Worm (Caenorhabditis elegans) whole organism, young adult: ENCODE measurements around the gene C45H4.21.
A peak's percentile ranks its signal among the peaks of the same experiment; 100 is the strongest.

Experiments used
- B0336.3 ChIP-seq: fragments of 200-800 bp; sonication (Bioruptor generic); IDR thresholded peaks from 2 replicates; pipeline ENCODE4 v1.3.6; 2022; ENCODE audit warnings: missing genetic modification characterization, missing compliant biosample characterization
- D2030.7 ChIP-seq: fragments of 200-800 bp; sonication (Bioruptor generic); IDR thresholded peaks from 2 replicates; pipeline ENCODE4 v1.3.6; 2022; ENCODE audit warnings: missing genetic modification reagents, missing genetic modification characterization, missing compliant biosample characterization
- F10E7.11 ChIP-seq: sonication (generic microtip); optimal IDR thresholded peaks from 2 replicates; lab custom pipeline; 2017; ENCODE audit warnings: mild to moderate bottlenecking, missing genetic modification characterization, moderate library complexity, missing compliant biosample characterization
- F52B5.7 ChIP-seq: sonication (generic microtip); optimal IDR thresholded peaks from 2 replicates; lab custom pipeline; 2016; ENCODE audit warnings: mild to moderate bottlenecking, missing genetic modification characterization, missing compliant biosample characterization
- F57C9.4 ChIP-seq: sonication (generic microtip); optimal IDR thresholded peaks from 2 replicates; lab custom pipeline; 2017; ENCODE audit warnings: mild to moderate bottlenecking, missing genetic modification characterization, missing compliant biosample characterization
- T07F8.4 ChIP-seq: sonication (generic microtip); optimal IDR thresholded peaks from 2 replicates; lab custom pipeline; 2016; ENCODE audit warnings: mild to moderate bottlenecking, missing genetic modification characterization, moderate library complexity, missing compliant biosample characterization
- atf-7 ChIP-seq: sonication (generic microtip); optimal IDR thresholded peaks from 2 replicates; lab custom pipeline; 2017; ENCODE audit warnings: mild to moderate bottlenecking, missing genetic modification characterization, missing compliant biosample characterization
- cebp-2 ChIP-seq: fragments of 200-800 bp; sonication (Bioruptor generic); IDR thresholded peaks from 2 replicates; pipeline ENCODE4 v1.3.6; 2022; ENCODE audit warnings: missing genetic modification characterization, missing compliant biosample characterization
- ceh-27 ChIP-seq: fragments of 200-800 bp; sonication (Bioruptor generic); optimal IDR thresholded peaks from 2 replicates; lab custom pipeline; 2018; ENCODE audit warnings: mild to moderate bottlenecking, missing genetic modification characterization, moderate library complexity, missing compliant biosample characterization
- ceh-79 ChIP-seq: sonication (generic microtip); optimal IDR thresholded peaks from 2 replicates; lab custom pipeline; 2017; ENCODE audit warnings: mild to moderate bottlenecking, missing genetic modification characterization, missing compliant biosample characterization
- ceh-91 ChIP-seq: fragments of 200-800 bp; sonication (Bioruptor generic); IDR thresholded peaks from 2 replicates; pipeline ENCODE4 v1.3.6; 2022; ENCODE audit warnings: missing genetic modification reagents, missing genetic modification characterization, missing compliant biosample characterization
- efl-1 ChIP-seq: fragments of 150-350 bp; optimal IDR thresholded peaks from 2 replicates; lab custom pipeline; 2014; ENCODE audit warnings: missing biosample characterization, missing genetic modification reagents, missing genetic modification characterization
- egl-44 ChIP-seq: fragments of 200-800 bp; sonication (Bioruptor generic); IDR thresholded peaks from 2 replicates; pipeline ENCODE4 v1.3.6; 2022; ENCODE audit warnings: missing genetic modification reagents, missing genetic modification characterization, missing compliant biosample characterization
- ekl-4 ChIP-seq: fragments of 200-800 bp; sonication (Bioruptor generic); IDR thresholded peaks from 2 replicates; pipeline ENCODE4 v1.3.6; 2022; ENCODE audit warnings: missing genetic modification reagents, missing genetic modification characterization, missing compliant biosample characterization
- ets-4 ChIP-seq: fragments of 200-800 bp; sonication (Bioruptor generic); optimal IDR thresholded peaks from 2 replicates; lab custom pipeline; 2018; ENCODE audit warnings: mild to moderate bottlenecking, missing genetic modification characterization, missing compliant biosample characterization
- him-1 ChIP-seq: sonication (generic microtip); optimal IDR thresholded peaks from 2 replicates; lab custom pipeline; 2016; ENCODE audit warnings: missing genotype, missing genetic modification reagents, missing genetic modification characterization, missing compliant biosample characterization
- hmg-1.2 ChIP-seq: fragments of 200-800 bp; sonication (Bioruptor generic); IDR thresholded peaks from 2 replicates; pipeline ENCODE4 v1.3.6; 2022; ENCODE audit warnings: missing genetic modification reagents, missing genetic modification characterization, missing compliant biosample characterization
- hmg-20 ChIP-seq: fragments of 200-800 bp; sonication (Bioruptor generic); IDR thresholded peaks from 2 replicates; pipeline ENCODE4 v1.3.6; 2022; ENCODE audit warnings: missing genetic modification reagents, missing genetic modification characterization, missing compliant biosample characterization
- hrde-1 ChIP-seq: sonication (generic microtip); optimal IDR thresholded peaks from 2 replicates; lab custom pipeline; 2016; ENCODE audit warnings: missing genetic modification characterization, mild to moderate bottlenecking, missing compliant biosample characterization, moderate library complexity, missing genotype, missing genetic modification reagents, borderline replicate concordance
- hsf-1 ChIP-seq: fragments of 200-800 bp; sonication (Bioruptor generic); IDR thresholded peaks from 2 replicates; pipeline ENCODE4 v1.3.6; 2022; ENCODE audit warnings: missing genetic modification reagents, missing genetic modification characterization, missing compliant biosample characterization
- let-526 ChIP-seq: fragments of 200-800 bp; sonication (Bioruptor generic); IDR thresholded peaks from 2 replicates; pipeline ENCODE4 v1.3.6; 2022; ENCODE audit warnings: missing genetic modification reagents, missing genetic modification characterization, missing compliant biosample characterization
- lin-54 ChIP-seq: fragments of 200-800 bp; sonication (Bioruptor generic); optimal IDR thresholded peaks from 2 replicates; lab custom pipeline; 2018; ENCODE audit warnings: mild to moderate bottlenecking, missing genetic modification characterization, missing compliant biosample characterization
- madf-8 ChIP-seq: fragments of 200-800 bp; sonication (Bioruptor generic); conservative IDR thresholded peaks from 2 replicates; pipeline ENCODE4 v1.3.6; 2022; ENCODE audit warnings: missing genetic modification reagents, missing genetic modification characterization, missing compliant biosample characterization
- mcd-1 ChIP-seq: fragments of 200-800 bp; sonication (Bioruptor generic); IDR thresholded peaks from 2 replicates; pipeline ENCODE4 v1.3.6; 2022; ENCODE audit warnings: missing genetic modification reagents, missing genetic modification characterization, missing compliant biosample characterization
- mxl-1 ChIP-seq: sonication (generic microtip); optimal IDR thresholded peaks from 2 replicates; lab custom pipeline; 2016; ENCODE audit warnings: missing genetic modification characterization, missing compliant biosample characterization
- nhr-80 ChIP-seq: sonication (generic microtip); optimal IDR thresholded peaks from 2 replicates; lab custom pipeline; 2016; ENCODE audit warnings: missing genetic modification characterization, missing compliant biosample characterization
- rec-8 ChIP-seq, 2 experiments: sonication (generic microtip); optimal IDR thresholded peaks; 2 replicates each; lab custom pipeline; 2016; ENCODE audit warnings: mild to moderate bottlenecking in 2 of 2, missing genetic modification characterization in 2 of 2, missing genetic modification reagents in 2 of 2, missing genotype in 2 of 2, missing biosample characterization in 1 of 2, missing compliant biosample characterization in 1 of 2, moderate library complexity in 1 of 2
- snpc-1.1 ChIP-seq: sonication (generic microtip); optimal IDR thresholded peaks from 2 replicates; lab custom pipeline; 2017; ENCODE audit warnings: missing genetic modification characterization, mild to moderate bottlenecking, missing compliant biosample characterization, antibody characterized with exemption, moderate library complexity, missing genotype, missing genetic modification reagents; ENCODE audit not compliant: insufficient read depth
- somi-1 ChIP-seq: fragments of 200-800 bp; sonication (Bioruptor generic); optimal IDR thresholded peaks from 2 replicates; lab custom pipeline; 2018; ENCODE audit warnings: mild to moderate bottlenecking, missing genetic modification characterization, missing compliant biosample characterization
- sptf-2 ChIP-seq: fragments of 200-800 bp; sonication (Bioruptor generic); optimal IDR thresholded peaks from 2 replicates; lab custom pipeline; 2018; ENCODE audit warnings: mild to moderate bottlenecking, missing genetic modification characterization, missing compliant biosample characterization
- tbp1 ChIP-seq: fragments of 200-800 bp; sonication (Bioruptor generic); optimal IDR thresholded peaks from 2 replicates; lab custom pipeline; 2018; ENCODE audit warnings: mild to moderate bottlenecking, missing genetic modification characterization, missing compliant biosample characterization
- unc-62 ChIP-seq: fragments of 150-350 bp; optimal IDR thresholded peaks from 2 replicates; lab custom pipeline; 2014; ENCODE audit warnings: missing biosample characterization, missing genetic modification reagents, missing genetic modification characterization
- zfh-2 ChIP-seq: fragments of 200-800 bp; sonication (Bioruptor generic); conservative IDR thresholded peaks from 2 replicates; pipeline ENCODE4 v1.3.6; 2022; ENCODE audit warnings: missing genetic modification reagents, missing genetic modification characterization, missing compliant biosample characterization

Gene C45H4.21

DNA sequence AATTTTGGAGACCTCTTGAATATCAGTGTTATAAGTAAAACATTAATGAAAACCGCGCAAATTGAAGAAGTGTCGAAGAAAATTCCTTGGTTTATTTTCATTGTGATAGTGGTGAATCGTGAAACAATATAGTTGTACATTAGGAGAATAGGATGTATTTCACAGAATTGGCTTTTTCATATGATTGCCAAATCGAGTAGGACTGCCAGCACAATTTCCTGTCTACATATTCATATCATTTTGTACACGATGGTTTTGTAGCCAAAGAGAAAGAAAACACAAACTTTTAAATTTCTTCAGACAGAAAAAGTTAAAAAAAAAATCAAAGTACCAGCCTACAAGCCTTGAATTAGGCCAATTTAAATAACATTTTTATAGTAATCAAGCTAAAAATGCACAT, 14.4 kb upstream of the C45H4.21 start, which contains the start of gene str-255:
str-255 (minus strand) TSS at position 101 of the 400 bp plus-strand sequence.
- no peak for TF ChIP-seq ets-4
- no peak for TF ChIP-seq ceh-27 (GFP tag; lab: Kevin White, UChicago)
- TF ChIP-seq hmg-1.2 (GFP tag; lab: Robert Waterston, UW) = no peak
- no peak for TF ChIP-seq ceh-91
- TF ChIP-seq somi-1 (GFP tag; lab: Kevin White, UChicago) = no peak
- no peak for TF ChIP-seq tbp1 (GFP tag; lab: Kevin White, UChicago)
- no peak for TF ChIP-seq lin-54
- TF ChIP-seq mcd-1 (GFP tag; lab: Robert Waterston, UW) = no peak
- no peak for TF ChIP-seq rec-8 (tag; optimal IDR thresholded peaks at IDR 0.05; lab: Kevin White, UChicago)
- no peak for TF ChIP-seq cebp-2 (GFP tag; lab: Robert Waterston, UW)
- TF ChIP-seq T07F8.4 (tag; lab: Kevin White, UChicago) = no peak
- TF ChIP-seq egl-44 (GFP tag; lab: Robert Waterston, UW) = no peak
- TF ChIP-seq ceh-79 (tag; lab: Kevin White, UChicago) = no peak
- no peak for TF ChIP-seq atf-7 (tag; lab: Kevin White, UChicago)
- TF ChIP-seq unc-62 (GFP tag; lab: Kevin White, UChicago) = no peak
- TF ChIP-seq F52B5.7 (tag; lab: Kevin White, UChicago) = no peak
- TF ChIP-seq F57C9.4 (tag; lab: Kevin White, UChicago) = no peak
- no peak for TF ChIP-seq let-526 (GFP tag; lab: Robert Waterston, UW)
- TF ChIP-seq hmg-20 (GFP tag; lab: Robert Waterston, UW) = no peak

DNA sequence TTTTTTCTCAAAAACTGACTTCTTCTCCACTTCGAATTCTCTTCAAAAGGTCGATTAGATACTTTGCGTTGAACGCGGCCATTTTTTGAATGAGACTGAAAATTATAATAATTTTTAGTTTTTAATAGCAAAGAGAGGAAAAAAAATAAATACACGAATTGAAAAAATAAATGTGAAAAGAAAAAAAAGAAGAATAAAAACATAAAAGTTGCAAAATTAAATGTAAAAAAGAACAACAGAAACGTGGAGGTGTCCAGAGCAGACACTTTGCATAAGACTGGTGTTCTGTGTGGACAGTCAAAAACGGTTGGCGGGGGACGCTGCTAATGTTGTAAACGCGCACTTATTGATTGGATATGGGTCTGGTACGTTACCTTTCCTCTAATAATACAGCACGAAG, 10.0 kb upstream of the C45H4.21 start, which contains the start of gene C45H4.14:
C45H4.14 (minus strand) TSS at position 101 of the 400 bp plus-strand sequence.
- peak; percentile 45 for TF ChIP-seq efl-1
- TF ChIP-seq madf-8 (GFP tag; lab: Robert Waterston, UW) = 0 out of 2 replicates have a peak, but pooled peaks have one; percentile 9
- TF ChIP-seq hsf-1 (GFP tag; lab: Robert Waterston, UW) = no peak

DNA sequence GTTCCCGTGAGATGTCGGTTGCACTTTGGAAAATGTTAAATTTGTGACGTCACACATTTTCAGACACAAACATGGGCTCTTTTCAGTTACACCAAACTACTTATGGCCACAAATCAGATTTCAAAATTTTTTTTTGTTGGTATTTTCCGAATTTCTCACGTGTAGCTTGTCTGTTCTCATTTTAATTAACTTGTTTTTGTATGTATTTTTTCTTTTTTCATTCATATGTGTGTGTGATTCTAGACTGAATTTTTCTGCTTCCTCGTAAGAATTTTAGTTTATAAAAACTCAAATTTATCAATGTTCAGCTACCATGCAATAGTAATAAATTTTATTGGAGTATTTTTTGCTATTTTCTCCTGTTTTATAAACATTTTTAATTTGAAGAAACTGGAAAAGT, 7.5 kb upstream of the C45H4.21 start, which contains the start of gene srbc-22:
srbc-22 (plus strand) TSS at position 301 of the 400 bp plus-strand sequence.
- TF ChIP-seq hmg-20 (GFP tag; lab: Robert Waterston, UW) (no peak), snpc-1.1 (no peak), hrde-1 (tag; lab: Kevin White, UChicago) (no peak), ekl-4 (GFP tag; lab: Robert Waterston, UW) (no peak), zfh-2 (GFP tag; lab: Robert Waterston, UW) (no peak), B0336.3 (GFP tag; lab: Robert Waterston, UW) (no peak), efl-1 (no peak), him-1 (tag; lab: Kevin White, UChicago) (no peak), sptf-2 (GFP tag; lab: Kevin White, UChicago) (no peak), D2030.7 (GFP tag; lab: Robert Waterston, UW) (no peak), F10E7.11 (tag; lab: Kevin White, UChicago) (no peak), egl-44 (GFP tag; lab: Robert Waterston, UW) (no peak), mxl-1 (no peak), ceh-79 (tag; lab: Kevin White, UChicago) (no peak)
- TF ChIP-seq, all 124 proteins: peak for 0

DNA sequence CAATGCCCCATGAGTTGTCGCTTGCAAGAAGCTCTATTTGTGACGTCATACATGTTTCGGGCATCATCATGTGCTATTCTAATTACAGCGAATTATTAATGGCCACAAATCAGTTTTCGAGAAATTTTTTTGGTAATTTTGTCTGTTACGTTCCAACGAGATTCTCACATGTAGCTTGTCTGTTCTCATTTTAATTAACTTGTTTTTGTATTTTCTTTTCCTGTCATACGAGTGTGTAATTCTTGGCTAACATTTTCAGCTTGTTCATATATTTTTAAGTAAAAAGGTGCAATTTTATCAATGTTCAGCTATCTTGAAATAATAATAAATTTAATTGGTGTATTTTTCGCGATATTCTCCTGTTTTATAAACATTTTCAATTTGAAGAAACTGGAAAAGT, 5.9 kb upstream of the C45H4.21 start, which contains the start of gene srbc-21:
srbc-21 (plus strand) TSS at position 301 of the 400 bp plus-strand sequence.
- TF ChIP-seq hsf-1 (GFP tag; lab: Robert Waterston, UW) = no peak
- no peak for TF ChIP-seq ceh-27 (GFP tag; lab: Kevin White, UChicago)
- no peak for TF ChIP-seq F57C9.4 (tag; lab: Kevin White, UChicago)
- no peak for TF ChIP-seq nhr-80
